Fruit fly (Drosophila melanogaster): ENCODE data around the gene CG4098.
A peak's percentile ranks its signal among the peaks of the same experiment; 100 is the strongest.

CG4098 gene

DNA sequence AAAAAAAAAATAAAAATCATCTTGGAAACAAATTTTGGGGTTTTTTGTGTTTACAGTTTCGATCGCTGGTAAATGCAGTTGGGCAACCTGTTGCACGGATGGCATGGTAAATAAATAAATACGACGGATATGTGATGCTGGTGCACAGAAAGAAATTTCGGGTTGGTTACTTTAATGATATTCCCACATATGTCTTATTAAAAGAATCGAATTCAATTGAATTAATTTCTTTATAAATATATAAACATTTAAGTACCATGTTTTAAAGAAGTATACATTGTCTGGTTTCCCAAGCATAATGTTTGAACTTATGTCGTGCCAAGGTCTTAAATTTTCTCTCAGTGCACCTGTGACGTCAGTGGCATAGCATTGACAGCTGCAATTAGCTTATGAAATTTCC is 41.7 kb downstream of the CG4098 start (continued):
- TF ChIP-seq Ravus (GFP tag; IDR thresholded peaks at IDR 0.05) (no peak), ab (GFP tag; optimal IDR thresholded peaks at IDR 0.05) (no peak), gcm (GFP tag; optimal IDR thresholded peaks at IDR 0.05) (peak; percentile 83), sens (GFP tag) (peak; percentile 65), CG17359 (tag; optimal IDR thresholded peaks at IDR 0.05) (peak; percentile 78), CG4328 (GFP tag; optimal IDR thresholded peaks at IDR 0.05) (peak; percentile 56), en (GFP tag; optimal IDR thresholded peaks at IDR 0.05) (no peak), Ptx1 (GFP tag; IDR thresholded peaks at IDR 0.05) (peak; percentile 61), ERR (GFP tag; optimal IDR thresholded peaks at IDR 0.05) (no peak), vnd (GFP tag; IDR thresholded peaks at IDR 0.05; ENCODE audit: partially characterized antibody) (no peak), CG8765 (GFP tag; IDR thresholded peaks at IDR 0.05) (no peak), ems (GFP tag; optimal IDR thresholded peaks at IDR 0.05) (no peak), CG2116 (GFP tag; optimal IDR thresholded peaks at IDR 0.05) (peak; percentile 11), PHDP (tag; optimal IDR thresholded peaks at IDR 0.05) (peak; percentile 76), CG31388 (GFP tag; optimal IDR thresholded peaks at IDR 0.05) (no peak), grau (tag; optimal IDR thresholded peaks at IDR 0.05) (peak; percentile 68), Optix (GFP tag; IDR thresholded peaks at IDR 0.05) (no peak), CG34376 (GFP tag; optimal IDR thresholded peaks at IDR 0.05) (no peak), aop (GFP tag; IDR thresholded peaks at IDR 0.05) (no peak), CG9609 (GFP tag; optimal IDR thresholded peaks at IDR 0.05) (no peak), CG11398 (GFP tag; optimal IDR thresholded peaks at IDR 0.05) (no peak), ranshi (GFP tag; IDR thresholded peaks at IDR 0.05) (0 out of 2 replicates have a peak, but pooled peaks have one; percentile 52), oc (tag; optimal IDR thresholded peaks at IDR 0.05) (peak; percentile 53), her (GFP tag; optimal IDR thresholded peaks at IDR 0.05) (no peak), CG1792 (GFP tag; optimal IDR thresholded peaks at IDR 0.05) (no peak), Lim3 (GFP tag; IDR thresholded peaks at IDR 0.05) (no peak), prd (optimal IDR thresholded peaks at IDR 0.05) (no peak), prd (GFP tag; IDR thresholded peaks at IDR 0.05) (peak; percentile 73; the same call in 2 of the 3 replicates), CG18764 (GFP tag; optimal IDR thresholded peaks at IDR 0.05) (peak; percentile 46), BtbVII (GFP tag; optimal IDR thresholded peaks at IDR 0.05) (peak; percentile 2), nau (GFP tag; optimal IDR thresholded peaks at IDR 0.05) (peak; percentile 43), HLHmδ (GFP tag; optimal IDR thresholded peaks at IDR 0.05) (no peak), CG16813 (GFP tag; IDR thresholded peaks at IDR 0.05; ENCODE audit: partially characterized antibody) (no peak), CG4854 (GFP tag; optimal IDR thresholded peaks at IDR 0.05) (no peak), gfzf (GFP tag; optimal IDR thresholded peaks at IDR 0.05) (no peak), CG6175 (GFP tag; IDR thresholded peaks at IDR 0.05) (no peak), cad (GFP tag; optimal IDR thresholded peaks at IDR 0.05) (no peak), CG6854 (GFP tag; optimal IDR thresholded peaks at IDR 0.05) (no peak), tio (GFP tag; optimal IDR thresholded peaks at IDR 0.05) (peak; percentile 22), ind (GFP tag; optimal IDR thresholded peaks at IDR 0.05) (peak; percentile 27), otp (GFP tag; IDR thresholded peaks at IDR 0.05) (peak; percentile 55; the same call in 2 of the 3 replicates), CG3847 (GFP tag; IDR thresholded peaks at IDR 0.05) (no peak), sob (GFP tag; IDR thresholded peaks at IDR 0.05) (no peak), CG18262 (tag; optimal IDR thresholded peaks at IDR 0.05) (peak; percentile 77), shn (GFP tag; optimal IDR thresholded peaks at IDR 0.05) (no peak), Deaf1 (tag; optimal IDR thresholded peaks at IDR 0.05) (peak; percentile 25), Nf-YC (tag; optimal IDR thresholded peaks at IDR 0.05) (peak; percentile 40), scrt (GFP tag; optimal IDR thresholded peaks at IDR 0.05) (peak; percentile 49), sim (GFP tag; IDR thresholded peaks at IDR 0.05) (no peak), Hr78 (GFP tag; optimal IDR thresholded peaks at IDR 0.05) (no peak), ap (GFP tag; IDR thresholded peaks at IDR 0.05) (0 out of 2 replicates have a peak, but pooled peaks have one; percentile 22), usp (GFP tag; optimal IDR thresholded peaks at IDR 0.05) (no peak), ac (GFP tag; optimal IDR thresholded peaks at IDR 0.05) (no peak)
